Fruit fly (Drosophila melanogaster): ENCODE measurements around the gene CG5199.

Gene CG5199

DNA sequence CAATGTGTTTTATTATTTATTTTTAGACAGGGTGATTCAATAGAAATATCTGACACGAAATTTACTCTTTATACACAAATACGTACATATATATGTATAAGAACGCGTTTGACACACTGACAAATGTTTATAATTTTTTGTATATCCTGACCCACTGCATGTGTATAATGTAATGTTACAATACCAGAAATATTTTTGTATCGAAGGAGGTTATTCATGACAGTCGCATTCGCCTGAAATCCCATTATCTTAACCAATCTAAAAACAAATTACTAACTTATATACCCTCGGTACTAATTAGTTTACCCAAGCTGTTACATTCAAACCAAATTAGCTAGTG, 41.6 kb upstream of the CG5199 start (continued):
- no peak for TF ChIP-seq kah (GFP tag; optimal IDR thresholded peaks at IDR 0.05)
- no peak for TF ChIP-seq CG3065 (GFP tag; optimal IDR thresholded peaks at IDR 0.05)
- peak; percentile 48 for TF ChIP-seq CG18262 (tag; optimal IDR thresholded peaks at IDR 0.05)
- peak; percentile 35 for TF ChIP-seq CG10209 (GFP tag; optimal IDR thresholded peaks at IDR 0.05)
- 0 out of 2 replicates have a peak, but pooled peaks have one; percentile 24 for TF ChIP-seq CG6689 (GFP tag; IDR thresholded peaks at IDR 0.05)
- no peak for TF ChIP-seq Scr (GFP tag; IDR thresholded peaks at IDR 0.05; ENCODE audit: partially characterized antibody)
- no peak for TF ChIP-seq CG7928 (GFP tag; optimal IDR thresholded peaks at IDR 0.05)
- TF ChIP-seq crc (GFP tag; optimal IDR thresholded peaks at IDR 0.05), result peak; percentile 11
- no peak for TF ChIP-seq salm (tag; optimal IDR thresholded peaks at IDR 0.05)
- TF ChIP-seq Hr3 (GFP tag; optimal IDR thresholded peaks at IDR 0.05), result no peak
- TF ChIP-seq HLH54F (GFP tag; optimal IDR thresholded peaks at IDR 0.05), result no peak
- TF ChIP-seq CG11456 (GFP tag; IDR thresholded peaks at IDR 0.05), result no peak
- no peak for TF ChIP-seq btn (GFP tag; optimal IDR thresholded peaks at IDR 0.05)
- TF ChIP-seq Lpt (GFP tag; optimal IDR thresholded peaks at IDR 0.05), result no peak
- TF ChIP-seq Spps (tag; optimal IDR thresholded peaks at IDR 0.05), result no peak
- no peak for TF ChIP-seq HLHmδ (GFP tag; optimal IDR thresholded peaks at IDR 0.05)
- TF ChIP-seq Xbp1 (GFP tag; optimal IDR thresholded peaks at IDR 0.05), result peak; percentile 9
- TF ChIP-seq sisA (GFP tag; IDR thresholded peaks at IDR 0.05), result no peak
- TF ChIP-seq CG13894 (tag; optimal IDR thresholded peaks at IDR 0.05), result no peak
- no peak for TF ChIP-seq zfh2 (GFP tag; optimal IDR thresholded peaks at IDR 0.05)
- no peak for TF ChIP-seq Six4 (GFP tag; optimal IDR thresholded peaks at IDR 0.05)
- peak; percentile 62 for TF ChIP-seq CG3281 (GFP tag; optimal IDR thresholded peaks at IDR 0.05)
- no peak for TF ChIP-seq CG12071 (GFP tag; optimal IDR thresholded peaks at IDR 0.05)
- no peak for TF ChIP-seq pfk (GFP tag; optimal IDR thresholded peaks at IDR 0.05)
- TF ChIP-seq trem (tag; optimal IDR thresholded peaks at IDR 0.05), result peak; percentile 6
- peak; percentile 23; the same call in 1 of the 2 replicates for TF ChIP-seq esg (GFP tag; conservative IDR thresholded peaks at IDR 0.05)
- peak; percentile 3 for TF ChIP-seq CG7786 (GFP tag; optimal IDR thresholded peaks at IDR 0.05)
- TF ChIP-seq CG16779 (GFP tag; IDR thresholded peaks at IDR 0.05), result no peak
- no peak for TF ChIP-seq CG3995 (GFP tag; optimal IDR thresholded peaks at IDR 0.05)
- no peak for TF ChIP-seq eve (GFP tag; optimal IDR thresholded peaks at IDR 0.05)
- TF ChIP-seq onecut (GFP tag; IDR thresholded peaks at IDR 0.05), result no peak
- TF ChIP-seq gce (GFP tag; IDR thresholded peaks at IDR 0.05), result no peak
- no peak for TF ChIP-seq fd3F (GFP tag; optimal IDR thresholded peaks at IDR 0.05)
- TF ChIP-seq CG12219 (GFP tag; optimal IDR thresholded peaks at IDR 0.05), result no peak
- TF ChIP-seq CG4328 (GFP tag; optimal IDR thresholded peaks at IDR 0.05), result no peak
- no peak for TF ChIP-seq Abd-B (GFP tag; optimal IDR thresholded peaks at IDR 0.05)
- TF ChIP-seq pan (optimal IDR thresholded peaks at IDR 0.05), result no peak
- TF ChIP-seq pan (GFP tag; optimal IDR thresholded peaks at IDR 0.05 in 1 of 2, IDR thresholded peaks at IDR 0.05 in 1 of 2), result no peak
- TF ChIP-seq tin (GFP tag; optimal IDR thresholded peaks at IDR 0.05), result no peak
- peak; percentile 21 for TF ChIP-seq phol (tag; optimal IDR thresholded peaks at IDR 0.05)
- TF ChIP-seq sob (GFP tag; IDR thresholded peaks at IDR 0.05), result no peak
- TF ChIP-seq dimm (GFP tag; IDR thresholded peaks at IDR 0.05), result no peak
- no peak for TF ChIP-seq vvl (GFP tag; IDR thresholded peaks at IDR 0.05)
- TF ChIP-seq peb (GFP tag; IDR thresholded peaks at IDR 0.05), result no peak
- no peak for TF ChIP-seq CG3838 (GFP tag; optimal IDR thresholded peaks at IDR 0.05)
- TF ChIP-seq CG18011 (GFP tag; optimal IDR thresholded peaks at IDR 0.05), result no peak
- no peak for TF ChIP-seq nau (GFP tag; optimal IDR thresholded peaks at IDR 0.05)
- TF ChIP-seq CG14710 (tag; optimal IDR thresholded peaks at IDR 0.05), result no peak
- no peak for TF ChIP-seq knrl (GFP tag; IDR thresholded peaks at IDR 0.05; ENCODE audit: partially characterized antibody)
- peak; percentile 63; the same call in 1 of the 2 replicates for TF ChIP-seq CG11696 (GFP tag; IDR thresholded peaks at IDR 0.05)
- no peak for TF ChIP-seq CkIIα-i1 (GFP tag; IDR thresholded peaks at IDR 0.05)
- peak; percentile 7 for TF ChIP-seq CG7556 (GFP tag; optimal IDR thresholded peaks at IDR 0.05)
- no peak for TF ChIP-seq CG13287 (GFP tag; IDR thresholded peaks at IDR 0.05; ENCODE audit: partially characterized antibody)
